Fruit fly (Drosophila melanogaster) whole organism, embryonic: ENCODE measurements around the gene CG6785.

Experiments
- ATbp ChIP-seq: fragments of 200-800 bp; sonication (Bioruptor generic); optimal IDR thresholded peaks from 2 replicates; lab custom pipeline; 2017; ENCODE audit warnings: missing biosample characterization, mild to moderate bottlenecking, missing genetic modification characterization, missing genetic modification reagents
- CG1024 ChIP-seq: fragments of 200-800 bp; sonication (Bioruptor generic); IDR thresholded peaks from 2 replicates; pipeline ENCODE4 v1.3.6; 2022; ENCODE audit warnings: missing biosample characterization, missing genetic modification characterization
- CG10366 ChIP-seq: fragments of 200-800 bp; sonication (Bioruptor generic); IDR thresholded peaks from 2 replicates; pipeline ENCODE4 v1.3.6; 2022; ENCODE audit warnings: missing biosample characterization, missing genetic modification characterization
- CG11696 ChIP-seq: fragments of 200-800 bp; sonication (Bioruptor generic); IDR thresholded peaks from 2 replicates; pipeline ENCODE4 v1.3.6; 2022; ENCODE audit warnings: missing biosample characterization, missing genetic modification characterization
- CG12071 ChIP-seq: fragments of 200-800 bp; sonication (Bioruptor generic); optimal IDR thresholded peaks from 3 replicates; lab custom pipeline; 2018; ENCODE audit warnings: missing biosample characterization, mild to moderate bottlenecking, missing genetic modification characterization
- CG12104 ChIP-seq: fragments of 200-800 bp; sonication (Bioruptor generic); optimal IDR thresholded peaks from 3 replicates; lab custom pipeline; 2016; ENCODE audit warnings: missing biosample characterization, missing genetic modification characterization
- CG12299 ChIP-seq: fragments of 200-800 bp; sonication (Bioruptor generic); optimal IDR thresholded peaks from 2 replicates; lab custom pipeline; 2018; ENCODE audit warnings: missing biosample characterization, mild to moderate bottlenecking, missing genetic modification characterization
- CG1233 ChIP-seq: fragments of 200-800 bp; sonication (Bioruptor generic); optimal IDR thresholded peaks from 4 replicates; lab custom pipeline; 2018; ENCODE audit warnings: missing biosample characterization, mild to moderate bottlenecking, missing genetic modification characterization
- CG12391 ChIP-seq: fragments of 200-800 bp; sonication (Bioruptor generic); optimal IDR thresholded peaks from 3 replicates; lab custom pipeline; 2018; ENCODE audit warnings: missing biosample characterization, mild to moderate bottlenecking, missing genetic modification characterization, moderate library complexity
- CG13775 ChIP-seq: fragments of 200-800 bp; sonication (Bioruptor generic); optimal IDR thresholded peaks from 3 replicates; lab custom pipeline; 2017; ENCODE audit warnings: missing biosample characterization, mild to moderate bottlenecking, missing genetic modification characterization
- CG16813 ChIP-seq: fragments of 200-800 bp; sonication (Bioruptor generic); IDR thresholded peaks from 3 replicates; pipeline ENCODE4 v1.3.6; 2022; ENCODE audit warnings: missing biosample characterization, missing genetic modification characterization; ENCODE audit not compliant: partially characterized antibody
- CG17612 ChIP-seq: fragments of 200-800 bp; sonication (Bioruptor generic); IDR thresholded peaks from 2 replicates; pipeline ENCODE4 v1.3.6; 2022; ENCODE audit warnings: missing biosample characterization, missing genetic modification characterization
- CG17802 ChIP-seq: fragments of 200-800 bp; sonication (Bioruptor generic); optimal IDR thresholded peaks from 2 replicates; lab custom pipeline; 2018; ENCODE audit warnings: missing biosample characterization, mild to moderate bottlenecking, missing genetic modification characterization, moderate library complexity
- CG1832 ChIP-seq: fragments of 200-800 bp; sonication (Bioruptor generic); optimal IDR thresholded peaks from 2 replicates; lab custom pipeline; 2017; ENCODE audit warnings: missing biosample characterization, mild to moderate bottlenecking, missing genetic modification characterization, inconsistent platforms
- CG18764 ChIP-seq: fragments of 200-800 bp; sonication (Bioruptor generic); optimal IDR thresholded peaks from 3 replicates; lab custom pipeline; 2016; ENCODE audit warnings: missing biosample characterization, missing genetic modification characterization
- CG2712 ChIP-seq: fragments of 200-800 bp; optimal IDR thresholded peaks from 3 replicates; lab custom pipeline; 2019; ENCODE audit warnings: missing biosample characterization, mild to moderate bottlenecking, missing genetic modification characterization, moderate library complexity
- CG31224 ChIP-seq: fragments of 200-800 bp; sonication (Bioruptor generic); IDR thresholded peaks from 2 replicates; pipeline ENCODE4 v1.3.6; 2022; ENCODE audit warnings: missing biosample characterization, missing genetic modification characterization
- CG3163 ChIP-seq: fragments of 200-800 bp; sonication (Bioruptor generic); optimal IDR thresholded peaks from 3 replicates; lab custom pipeline; 2016; ENCODE audit warnings: missing biosample characterization, missing genetic modification characterization
- CG32532 ChIP-seq: fragments of 200-800 bp; sonication (Bioruptor generic); IDR thresholded peaks from 2 replicates; pipeline ENCODE4 v1.3.6; 2022; ENCODE audit warnings: missing biosample characterization, missing genetic modification characterization
- CG3726 ChIP-seq: fragments of 200-800 bp; sonication (Bioruptor generic); IDR thresholded peaks from 3 replicates; pipeline ENCODE4, ENCODE4 v1.3.6; 2022; ENCODE audit warnings: missing biosample characterization, missing genetic modification characterization
- CG4820 ChIP-seq: fragments of 200-800 bp; sonication (Bioruptor generic); optimal IDR thresholded peaks from 3 replicates; lab custom pipeline; 2016; ENCODE audit warnings: missing biosample characterization, missing genetic modification characterization
- CG8290 ChIP-seq, 3 experiments: fragments of 200-800 bp; sonication (Bioruptor generic); optimal IDR thresholded peaks; 2 replicates each; lab custom pipeline; 2016 to 2019; ENCODE audit warnings: missing biosample characterization in 3 of 3, missing genetic modification characterization in 3 of 3, mild to moderate bottlenecking in 2 of 3, moderate library complexity in 1 of 3
- CG8478 ChIP-seq: fragments of >200 bp; optimal IDR thresholded peaks from 2 replicates; lab custom pipeline; 2018
- CG9609 ChIP-seq: fragments of 200-800 bp; sonication (Bioruptor generic); optimal IDR thresholded peaks from 3 replicates; lab custom pipeline; 2016; ENCODE audit warnings: missing biosample characterization, missing genetic modification characterization
- D ChIP-seq, 2 experiments: fragments of 200-800 bp in 1 of 2; fragments of >200 bp in 1 of 2; sonication (Bioruptor generic) in 1 of 2; optimal IDR thresholded peaks; 2 replicates in 1 of 2; 3 replicates in 1 of 2; lab custom pipeline; 2017; ENCODE audit warnings: mild to moderate bottlenecking in 1 of 2, missing biosample characterization in 1 of 2, missing genetic modification characterization in 1 of 2, missing genetic modification reagents in 1 of 2
- Deaf1 ChIP-seq: fragments of 200-800 bp; optimal IDR thresholded peaks from 3 replicates; lab custom pipeline; 2019; ENCODE audit warnings: missing biosample characterization, mild to moderate bottlenecking, missing genetic modification characterization, moderate library complexity
- Doc2 ChIP-seq: fragments of 200-800 bp; sonication (Bioruptor generic); IDR thresholded peaks from 2 replicates; pipeline ENCODE4 v1.3.6; 2022; ENCODE audit warnings: missing biosample characterization, missing genetic modification characterization
- E2f1 ChIP-seq: fragments of 200-800 bp; sonication (Bioruptor generic); IDR thresholded peaks from 2 replicates; pipeline ENCODE4 v1.3.6; 2022; ENCODE audit warnings: missing biosample characterization, missing genetic modification characterization
- E2f2 ChIP-seq: fragments of 200-800 bp; sonication (Bioruptor generic); IDR thresholded peaks from 2 replicates; pipeline ENCODE4 v1.3.6; 2022; ENCODE audit warnings: missing biosample characterization, missing genetic modification characterization
- Ets65A ChIP-seq: fragments of 200-800 bp; sonication (Bioruptor generic); peaks from one replicate; lab custom pipeline; 2016; ENCODE audit warnings: missing biosample characterization, missing genetic modification characterization
- HLH4C ChIP-seq: fragments of 200-800 bp; sonication (Bioruptor generic); IDR thresholded peaks from 3 replicates; pipeline ENCODE4 v1.3.6; 2022; ENCODE audit warnings: missing biosample characterization, missing genetic modification characterization; ENCODE audit not compliant: partially characterized antibody
- Hsf ChIP-seq: fragments of 200-800 bp; sonication (Bioruptor generic); optimal IDR thresholded peaks from 3 replicates; lab custom pipeline; 2016; ENCODE audit warnings: missing biosample characterization, missing genetic modification characterization
- Jarid2 ChIP-seq: fragments of 200-800 bp; sonication (Bioruptor generic); optimal IDR thresholded peaks from 3 replicates; lab custom pipeline; 2017; ENCODE audit warnings: mild to moderate bottlenecking, missing biosample characterization, missing genetic modification reagents, missing genetic modification characterization
- Neu2 ChIP-seq: fragments of 200-800 bp; sonication (Bioruptor generic); optimal IDR thresholded peaks from 3 replicates; lab custom pipeline; 2016; ENCODE audit warnings: missing biosample characterization, missing genetic modification characterization, borderline replicate concordance
- Tbp ChIP-seq: fragments of >200 bp; optimal IDR thresholded peaks from 2 replicates; lab custom pipeline; 2018; ENCODE audit warnings: missing biosample characterization, missing genetic modification characterization
- Usf ChIP-seq: fragments of 200-800 bp; sonication (Bioruptor generic); optimal IDR thresholded peaks from 2 replicates; lab custom pipeline; 2017; ENCODE audit warnings: missing genotype, missing biosample characterization, missing genetic modification characterization
- ato ChIP-seq: fragments of 200-800 bp; sonication (Bioruptor generic); IDR thresholded peaks from 2 replicates; pipeline ENCODE4 v1.3.6; 2022; ENCODE audit warnings: missing biosample characterization, missing genetic modification characterization; ENCODE audit not compliant: partially characterized antibody
- az2 ChIP-seq: fragments of 200-800 bp; sonication (Bioruptor generic); optimal IDR thresholded peaks from 3 replicates; lab custom pipeline; 2016; ENCODE audit warnings: missing biosample characterization, missing genetic modification characterization
- disco-r ChIP-seq: fragments of 200-800 bp; sonication (Bioruptor generic); optimal IDR thresholded peaks from 2 replicates; lab custom pipeline; 2016; ENCODE audit warnings: missing biosample characterization, missing genetic modification characterization
- ems ChIP-seq: fragments of 200-800 bp; sonication (Bioruptor generic); optimal IDR thresholded peaks from 3 replicates; lab custom pipeline; 2016; ENCODE audit warnings: missing biosample characterization, missing genetic modification characterization
- gcm ChIP-seq: fragments of 200-800 bp; sonication (Bioruptor generic); optimal IDR thresholded peaks from 2 replicates; lab custom pipeline; 2019; ENCODE audit warnings: missing biosample characterization, mild to moderate bottlenecking, missing genetic modification characterization, moderate library complexity
- lilli ChIP-seq: fragments of 200-800 bp; sonication (Bioruptor generic); optimal IDR thresholded peaks from 3 replicates; lab custom pipeline; 2016; ENCODE audit warnings: missing biosample characterization, missing genetic modification characterization
- maf-S ChIP-seq: fragments of 200-800 bp; sonication (Bioruptor generic); optimal IDR thresholded peaks from 2 replicates; lab custom pipeline; 2016; ENCODE audit warnings: missing biosample characterization, missing genetic modification characterization
- rib ChIP-seq: fragments of 200-800 bp; sonication (Bioruptor generic); IDR thresholded peaks from 2 replicates; pipeline ENCODE4 v1.3.6; 2022; ENCODE audit warnings: missing biosample characterization, missing genetic modification characterization
- sim ChIP-seq: fragments of 200-800 bp; sonication (Bioruptor generic); IDR thresholded peaks from 2 replicates; pipeline ENCODE4 v1.3.6; 2022; ENCODE audit warnings: missing biosample characterization, missing genetic modification characterization
- sima ChIP-seq: fragments of 200-800 bp; sonication (Bioruptor generic); optimal IDR thresholded peaks from 2 replicates; lab custom pipeline; 2016; ENCODE audit warnings: missing biosample characterization, missing genetic modification characterization
- slbo ChIP-seq: fragments of 200-800 bp; sonication (Bioruptor generic); IDR thresholded peaks from 2 replicates; pipeline ENCODE4 v1.3.6; 2022; ENCODE audit warnings: missing biosample characterization, missing genetic modification characterization
- so ChIP-seq: fragments of 200-800 bp; sonication (Bioruptor generic); IDR thresholded peaks from 3 replicates; pipeline ENCODE4 v1.3.6; 2022; ENCODE audit warnings: missing biosample characterization, missing genetic modification characterization
- sqz ChIP-seq: fragments of 200-800 bp; sonication (Bioruptor generic); optimal IDR thresholded peaks from 3 replicates; lab custom pipeline; 2018; ENCODE audit warnings: missing biosample characterization, mild to moderate bottlenecking, missing genetic modification characterization
- trh ChIP-seq: fragments of 200-800 bp; sonication (Bioruptor generic); optimal IDR thresholded peaks from 2 replicates; lab custom pipeline; 2016; ENCODE audit warnings: missing biosample characterization, missing genetic modification characterization

The CG6785 gene

DNA sequence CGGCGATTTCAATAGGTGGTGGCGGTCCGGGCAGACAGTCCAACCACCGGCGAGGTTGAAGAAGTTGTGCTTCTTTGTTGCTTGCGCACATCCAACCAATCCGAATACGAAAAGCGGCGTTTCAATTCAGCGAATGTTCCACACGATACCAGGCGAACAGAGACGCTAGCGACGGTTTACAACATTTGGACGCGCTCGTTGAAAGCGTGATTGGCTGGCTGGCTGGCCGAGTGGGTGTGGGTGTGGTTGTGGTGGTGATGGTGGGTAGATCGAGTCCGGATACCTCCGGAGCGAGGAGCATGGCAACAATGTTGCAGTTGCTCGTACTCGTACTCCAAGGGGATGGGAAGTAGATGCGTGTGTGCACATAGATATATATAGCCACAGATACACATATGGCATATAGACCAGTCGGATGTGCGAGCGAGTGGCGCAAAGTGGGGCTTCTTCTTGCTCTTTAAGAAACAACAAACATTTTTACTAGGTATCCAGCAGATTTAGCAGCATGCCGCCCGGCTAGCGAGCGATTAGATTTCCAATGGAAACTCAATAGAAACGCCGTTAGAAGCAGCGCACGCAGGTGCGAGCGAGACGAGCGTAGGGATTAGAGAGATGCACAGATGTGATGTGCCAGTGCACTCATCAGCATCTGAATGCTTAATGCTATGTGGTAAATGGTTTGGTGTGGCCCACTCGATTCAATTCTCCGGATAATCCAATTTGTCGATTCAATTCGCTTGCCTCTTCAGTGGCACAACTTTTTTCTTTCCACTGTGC is 34.7 kb downstream of the CG6785 start (continued):
- TF ChIP-seq Usf (GFP tag; lab: Kevin White, UChicago) (no peak), CG16813 (GFP tag; lab: Robert Waterston, UW) (no peak), HLH4C (GFP tag; lab: Robert Waterston, UW) (no peak), CG3163 (GFP tag; lab: Kevin White, UChicago) (peak; percentile 43), CG1832 (GFP tag; lab: Kevin White, UChicago) (peak; percentile 90), CG11696 (GFP tag; lab: Robert Waterston, UW) (no peak), CG1233 (GFP tag; lab: Kevin White, UChicago) (no peak), CG18764 (GFP tag; lab: Kevin White, UChicago) (no peak), CG17802 (tag; lab: Kevin White, UChicago) (peak; percentile 15), CG12104 (GFP tag; lab: Kevin White, UChicago) (no peak), sqz (peak; percentile 50), Ets65A (no peak), slbo (GFP tag; lab: Robert Waterston, UW) (no peak), gcm (no peak), CG12071 (GFP tag; lab: Kevin White, UChicago) (no peak), Hsf (GFP tag; lab: Kevin White, UChicago) (no peak), CG12391 (tag; lab: Kevin White, UChicago) (peak; percentile 0), Tbp (GFP tag; lab: Kevin White, UChicago) (no peak), CG31224 (no peak), sim (GFP tag; lab: Robert Waterston, UW) (no peak), CG8290 (GFP tag; optimal IDR thresholded peaks at IDR 0.05; lab: Kevin White, UChicago) (no peak), CG8290 (tag; optimal IDR thresholded peaks at IDR 0.05; lab: Kevin White, UChicago) (peak; percentile 20 to 77), maf-S (no peak), CG32532 (GFP tag; lab: Robert Waterston, UW) (no peak), CG8478 (lab: Kevin White, UChicago) (no peak), E2f2 (GFP tag; lab: Robert Waterston, UW) (no peak), Deaf1 (tag; lab: Kevin White, UChicago) (peak; percentile 79), CG13775 (no peak), D (optimal IDR thresholded peaks at IDR 0.05; lab: Kevin White, UChicago) (peak; percentile 91), D (GFP tag; optimal IDR thresholded peaks at IDR 0.05; lab: Kevin White, UChicago) (peak; percentile 8), CG17612 (GFP tag; lab: Robert Waterston, UW) (no peak), Doc2 (GFP tag; lab: Robert Waterston, UW) (no peak), E2f1 (no peak), Jarid2 (GFP tag; lab: Kevin White, UChicago) (no peak), CG9609 (no peak), CG1024 (no peak), Neu2 (no peak), sima (GFP tag; lab: Kevin White, UChicago) (no peak), rib (GFP tag; lab: Robert Waterston, UW) (no peak), CG2712 (peak; percentile 2), CG4820 (GFP tag; lab: Kevin White, UChicago) (no peak), ATbp (GFP tag; lab: Kevin White, UChicago) (peak; percentile 35), lilli (GFP tag; lab: Kevin White, UChicago) (no peak), ato (GFP tag; lab: Robert Waterston, UW) (no peak), trh (GFP tag; lab: Kevin White, UChicago) (no peak), CG3726 (GFP tag; lab: Robert Waterston, UW) (no peak), az2 (no peak), CG10366 (GFP tag; lab: Robert Waterston, UW) (no peak), so (GFP tag; lab: Robert Waterston, UW) (no peak), CG12299 (tag; lab: Kevin White, UChicago) (no peak), disco-r (GFP tag; lab: Kevin White, UChicago) (no peak), ems (GFP tag; lab: Kevin White, UChicago) (no peak)
